Worm (Caenorhabditis elegans) whole organism, L2 larva: ENCODE measurements around the gene B0280.17.

Experiments used
- R02D3.7 ChIP-seq: fragments of 150-350 bp; optimal IDR thresholded peaks from 2 replicates; lab custom pipeline; 2014; ENCODE audit warnings: missing biosample characterization, missing genetic modification characterization
- lin-11 ChIP-seq: fragments of 150-350 bp; sonication (generic microtip); optimal IDR thresholded peaks from 2 replicates; lab custom pipeline; 2014; ENCODE audit warnings: missing biosample characterization, missing genetic modification characterization, inconsistent platforms, mixed read lengths
- mdl-1 ChIP-seq, 2 experiments: fragments of 150-350 bp in 1 of 2; sonication (generic microtip) in 1 of 2; optimal IDR thresholded peaks; 2 replicates each; lab custom pipeline; 2017; ENCODE audit warnings: missing biosample characterization in 2 of 2, missing genetic modification characterization in 2 of 2
- nhr-77 ChIP-seq: fragments of 150-350 bp; optimal IDR thresholded peaks from 2 replicates; lab custom pipeline; 2014; ENCODE audit warnings: missing biosample characterization, missing genetic modification characterization
- skn-1 ChIP-seq: sonication (generic microtip); optimal IDR thresholded peaks from 2 replicates; lab custom pipeline; 2017; ENCODE audit warnings: missing biosample characterization, missing genetic modification characterization
- unc-62 ChIP-seq: fragments of 150-350 bp; optimal IDR thresholded peaks from 2 replicates; lab custom pipeline; 2014; ENCODE audit warnings: missing biosample characterization, missing genetic modification reagents, missing genetic modification characterization
- ztf-4 ChIP-seq: fragments of 150-350 bp; optimal IDR thresholded peaks from 2 replicates; lab custom pipeline; 2014; ENCODE audit warnings: missing biosample characterization, missing genetic modification characterization

DNA sequence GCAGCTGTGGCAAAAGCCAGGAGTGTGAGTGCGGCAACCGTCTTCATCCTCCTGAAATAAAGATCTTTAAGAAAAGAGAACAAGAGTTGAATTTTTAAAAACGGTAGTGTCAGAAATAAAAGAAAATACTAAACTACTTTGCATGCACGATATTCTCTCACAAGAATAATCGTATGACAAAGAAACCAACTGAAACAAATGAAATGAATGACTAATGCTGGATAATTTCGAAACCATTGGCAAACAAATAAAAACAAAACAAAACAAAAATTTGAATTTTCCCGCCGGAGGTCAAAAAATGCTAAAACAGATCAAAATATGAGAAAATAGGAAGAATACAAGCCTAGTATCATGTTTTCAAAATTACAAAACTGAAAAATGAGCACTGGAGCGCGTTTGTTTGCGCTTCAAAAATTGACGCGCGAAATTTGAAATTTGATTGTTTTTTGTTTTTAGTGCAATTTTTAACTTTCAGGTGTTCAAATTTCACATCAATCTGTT, 31.9 kb downstream of the B0280.17 start, which contains the start of gene cpg-2:
- TF ChIP-seq skn-1 (tag; lab: Kevin White, UChicago) (no peak), lin-11 (tag; lab: Kevin White, UChicago) (no peak), unc-62 (no peak), R02D3.7 (tag; lab: Kevin White, UChicago) (no peak), mdl-1 (tag; optimal IDR thresholded peaks at IDR 0.05; lab: Kevin White, UChicago) (no peak), ztf-4 (no peak), nhr-77 (tag; lab: Kevin White, UChicago) (no peak)
